Fruit fly (Drosophila melanogaster) whole organism, embryonic: ENCODE measurements around the gene CG34135.

Experiments
- C15 ChIP-seq: fragments of 200-800 bp; sonication (Bioruptor generic); IDR thresholded peaks from 3 replicates; pipeline ENCODE4 v1.3.6; 2022; ENCODE audit warnings: missing biosample characterization, missing genetic modification characterization
- CG10147 ChIP-seq: fragments of 200-800 bp; sonication (Bioruptor generic); optimal IDR thresholded peaks from 2 replicates; lab custom pipeline; 2019; ENCODE audit warnings: missing biosample characterization, mild to moderate bottlenecking, missing genetic modification characterization, moderate library complexity
- CG10267 ChIP-seq: fragments of 200-800 bp; sonication (Bioruptor generic); optimal IDR thresholded peaks from 2 replicates; lab custom pipeline; 2018; ENCODE audit warnings: missing biosample characterization, mild to moderate bottlenecking, missing genetic modification characterization, moderate library complexity
- CG10274 ChIP-seq: fragments of 200-800 bp; sonication (Bioruptor generic); optimal IDR thresholded peaks from 3 replicates; lab custom pipeline; 2017; ENCODE audit warnings: missing biosample characterization, mild to moderate bottlenecking, missing genetic modification characterization
- CG12659 ChIP-seq: fragments of 200-800 bp; sonication (Bioruptor generic); optimal IDR thresholded peaks from 3 replicates; lab custom pipeline; 2017; ENCODE audit warnings: mild to moderate bottlenecking, missing biosample characterization, missing genetic modification reagents, missing genetic modification characterization
- CG12769 ChIP-seq: fragments of 200-800 bp; sonication (Bioruptor generic); optimal IDR thresholded peaks from 2 replicates; lab custom pipeline; 2019; ENCODE audit warnings: missing biosample characterization, mild to moderate bottlenecking, missing genetic modification characterization, moderate library complexity
- CG14050 ChIP-seq: fragments of 200-800 bp; sonication (Bioruptor generic); IDR thresholded peaks from 3 replicates; pipeline ENCODE4 v1.3.6; 2022; ENCODE audit warnings: missing biosample characterization, missing genetic modification characterization
- CG1529 ChIP-seq: fragments of 200-800 bp; sonication (Bioruptor generic); optimal IDR thresholded peaks from 3 replicates; lab custom pipeline; 2018; ENCODE audit warnings: missing biosample characterization, missing genetic modification characterization
- CG31441 ChIP-seq: fragments of 200-800 bp; sonication (Bioruptor generic); IDR thresholded peaks from 2 replicates; pipeline ENCODE4 v1.3.6; 2022; ENCODE audit warnings: missing biosample characterization, missing genetic modification characterization
- CG32767 ChIP-seq: fragments of 200-800 bp; sonication (Bioruptor generic); IDR thresholded peaks from 2 replicates; pipeline ENCODE4 v1.3.6; 2022; ENCODE audit warnings: missing biosample characterization, missing genetic modification characterization
- CG33213 ChIP-seq: fragments of 200-800 bp; sonication (Bioruptor generic); optimal IDR thresholded peaks from 3 replicates; lab custom pipeline; 2016; ENCODE audit warnings: missing biosample characterization, missing genetic modification characterization
- CG3726 ChIP-seq: fragments of 200-800 bp; sonication (Bioruptor generic); IDR thresholded peaks from 3 replicates; pipeline ENCODE4, ENCODE4 v1.3.6; 2022; ENCODE audit warnings: missing biosample characterization, missing genetic modification characterization
- CG3995 ChIP-seq: fragments of 200-800 bp; sonication (Bioruptor generic); optimal IDR thresholded peaks from 3 replicates; lab custom pipeline; 2016; ENCODE audit warnings: missing biosample characterization, missing genetic modification characterization
- CG6689 ChIP-seq: fragments of 200-800 bp; sonication (Bioruptor generic); IDR thresholded peaks from 2 replicates; pipeline ENCODE4 v1.3.6; 2022; ENCODE audit warnings: missing biosample characterization, missing genetic modification characterization
- CG9797 ChIP-seq: fragments of 200-800 bp; sonication (Bioruptor generic); optimal IDR thresholded peaks from 3 replicates; lab custom pipeline; 2018; ENCODE audit warnings: missing biosample characterization, mild to moderate bottlenecking, missing genetic modification characterization
- Dp ChIP-seq: fragments of 200-800 bp; sonication (Bioruptor generic); optimal IDR thresholded peaks from 2 replicates; lab custom pipeline; 2018; ENCODE audit warnings: missing biosample characterization, mild to moderate bottlenecking, missing genetic modification characterization, moderate library complexity
- Drgx ChIP-seq: fragments of 200-800 bp; sonication (Bioruptor generic); IDR thresholded peaks from 2 replicates; pipeline ENCODE4 v1.3.6; 2022; ENCODE audit warnings: missing biosample characterization, missing genetic modification characterization
- HLH3B ChIP-seq: fragments of 200-800 bp; sonication (Bioruptor generic); IDR thresholded peaks from 2 replicates; pipeline ENCODE4 v1.3.6; 2022; ENCODE audit warnings: missing biosample characterization, missing genetic modification characterization
- HLH4C ChIP-seq: fragments of 200-800 bp; sonication (Bioruptor generic); IDR thresholded peaks from 3 replicates; pipeline ENCODE4 v1.3.6; 2022; ENCODE audit warnings: missing biosample characterization, missing genetic modification characterization; ENCODE audit not compliant: partially characterized antibody
- Hmr ChIP-seq: fragments of 200-800 bp; sonication (Bioruptor generic); optimal IDR thresholded peaks from 3 replicates; lab custom pipeline; 2017; ENCODE audit warnings: mild to moderate bottlenecking, missing biosample characterization, missing genetic modification reagents, missing genetic modification characterization
- Lpt ChIP-seq: fragments of >200 bp; optimal IDR thresholded peaks from 2 replicates; lab custom pipeline; 2018; ENCODE audit warnings: missing biosample characterization, missing genetic modification characterization
- Meics ChIP-seq: fragments of 200-800 bp; sonication (Bioruptor generic); optimal IDR thresholded peaks from 2 replicates; lab custom pipeline; 2017; ENCODE audit warnings: missing biosample characterization, mild to moderate bottlenecking, missing genetic modification characterization
- Scr ChIP-seq: fragments of 200-800 bp; sonication (Bioruptor generic); IDR thresholded peaks from 2 replicates; pipeline ENCODE4 v1.3.6; 2022; ENCODE audit warnings: missing biosample characterization, missing genetic modification characterization; ENCODE audit not compliant: partially characterized antibody
- Six4 ChIP-seq: fragments of 200-800 bp; sonication (Bioruptor generic); optimal IDR thresholded peaks from 2 replicates; lab custom pipeline; 2016; ENCODE audit warnings: missing biosample characterization, missing genetic modification characterization
- Sox100B ChIP-seq: fragments of 200-800 bp; sonication (Bioruptor generic); optimal IDR thresholded peaks from 3 replicates; lab custom pipeline; 2018; ENCODE audit warnings: missing biosample characterization, mild to moderate bottlenecking, missing genetic modification characterization
- YL-1 ChIP-seq: fragments of 200-800 bp; sonication (Bioruptor generic); optimal IDR thresholded peaks from 3 replicates; lab custom pipeline; 2017; ENCODE audit warnings: missing biosample characterization, mild to moderate bottlenecking, missing genetic modification characterization
- al ChIP-seq: fragments of 200-800 bp; sonication (Bioruptor generic); IDR thresholded peaks from 2 replicates; pipeline ENCODE4 v1.3.6; 2022; ENCODE audit warnings: missing biosample characterization, missing genetic modification characterization
- bab2 ChIP-seq: fragments of 200-800 bp; sonication (Bioruptor generic); optimal IDR thresholded peaks from 2 replicates; lab custom pipeline; 2016; ENCODE audit warnings: missing biosample characterization, missing genetic modification characterization
- danr ChIP-seq: fragments of 200-800 bp; sonication (Bioruptor generic); IDR thresholded peaks from 2 replicates; pipeline ENCODE4 v1.3.6; 2022; ENCODE audit warnings: missing biosample characterization, missing genetic modification characterization
- dati ChIP-seq: fragments of 200-800 bp; sonication (Bioruptor generic); IDR thresholded peaks from 2 replicates; pipeline ENCODE4 v1.3.6; 2022; ENCODE audit warnings: missing biosample characterization, missing genetic modification characterization
- en ChIP-seq: fragments of 200-800 bp; sonication (Bioruptor generic); optimal IDR thresholded peaks from 2 replicates; lab custom pipeline; 2016; ENCODE audit warnings: missing biosample characterization, missing genetic modification characterization
- fd3F ChIP-seq: fragments of 200-800 bp; sonication (Bioruptor generic); optimal IDR thresholded peaks from 2 replicates; lab custom pipeline; 2018; ENCODE audit warnings: missing biosample characterization, mild to moderate bottlenecking, missing genetic modification characterization, moderate library complexity
- gfzf ChIP-seq: fragments of 200-800 bp; sonication (Bioruptor generic); optimal IDR thresholded peaks from 2 replicates; lab custom pipeline; 2016; ENCODE audit warnings: missing biosample characterization, mild to moderate bottlenecking, missing genetic modification characterization, moderate library complexity
- grau ChIP-seq: fragments of 200-800 bp; optimal IDR thresholded peaks from 3 replicates; lab custom pipeline; 2019; ENCODE audit warnings: missing biosample characterization, mild to moderate bottlenecking, missing genetic modification characterization, moderate library complexity
- hbn ChIP-seq: fragments of 200-800 bp; sonication (Bioruptor generic); IDR thresholded peaks from 2 replicates; pipeline ENCODE4 v1.3.6; 2022; ENCODE audit warnings: missing biosample characterization, missing genetic modification characterization; ENCODE audit not compliant: partially characterized antibody
- hkb ChIP-seq, 2 experiments: fragments of 200-800 bp in 1 of 2; fragments of >200 bp in 1 of 2; sonication (Bioruptor generic) in 1 of 2; IDR thresholded peaks in 1 of 2; optimal IDR thresholded peaks in 1 of 2; 2 replicates each; pipeline versions ENCODE4 v1.3.6 to Lab custom; 2017 to 2022; ENCODE audit warnings: missing biosample characterization in 1 of 2, missing genetic modification characterization in 1 of 2
- hth ChIP-seq: fragments of >200 bp; optimal IDR thresholded peaks from 2 replicates; lab custom pipeline; 2017; ENCODE audit warnings: inconsistent platforms
- insv ChIP-seq, 2 experiments: fragments of 200-800 bp; sonication (Bioruptor generic); optimal IDR thresholded peaks; 3 replicates each; lab custom pipeline; 2016 to 2018; ENCODE audit warnings: missing biosample characterization in 2 of 2, missing genetic modification characterization in 2 of 2
- mam ChIP-seq: fragments of 200-800 bp; sonication (Bioruptor generic); optimal IDR thresholded peaks from 3 replicates; lab custom pipeline; 2016; ENCODE audit warnings: missing biosample characterization, missing genetic modification characterization
- peb ChIP-seq: fragments of 200-800 bp; sonication (Bioruptor generic); IDR thresholded peaks from 2 replicates; pipeline ENCODE4 v1.3.6; 2022; ENCODE audit warnings: missing biosample characterization, missing genetic modification characterization
- sens-2 ChIP-seq: fragments of 200-800 bp; sonication (Bioruptor generic); IDR thresholded peaks from 2 replicates; pipeline ENCODE4 v1.3.6; 2022; ENCODE audit warnings: missing biosample characterization, missing genetic modification characterization
- seq ChIP-seq: fragments of 200-800 bp; sonication (Bioruptor generic); IDR thresholded peaks from 2 replicates; pipeline ENCODE4 v1.3.6; 2022; ENCODE audit warnings: missing biosample characterization, missing genetic modification characterization
- slou ChIP-seq: fragments of 200-800 bp; sonication (Bioruptor generic); optimal IDR thresholded peaks from 3 replicates; lab custom pipeline; 2016; ENCODE audit warnings: missing biosample characterization, missing genetic modification characterization
- sob ChIP-seq: fragments of 200-800 bp; sonication (Bioruptor generic); IDR thresholded peaks from 2 replicates; pipeline ENCODE4 v1.3.6; 2022; ENCODE audit warnings: missing biosample characterization, missing genetic modification characterization
- tin ChIP-seq: fragments of 200-800 bp; sonication (Bioruptor generic); optimal IDR thresholded peaks from 3 replicates; lab custom pipeline; 2016; ENCODE audit warnings: missing biosample characterization, missing genetic modification characterization
- tll ChIP-seq, 2 experiments: fragments of 200-800 bp in 1 of 2; fragments of >200 bp in 1 of 2; sonication (Bioruptor generic) in 1 of 2; optimal IDR thresholded peaks; 2 replicates each; lab custom pipeline; 2017 to 2019; ENCODE audit warnings: missing biosample characterization in 2 of 2, missing genetic modification characterization in 2 of 2, mild to moderate bottlenecking in 1 of 2, moderate library complexity in 1 of 2
- trh ChIP-seq: fragments of 200-800 bp; sonication (Bioruptor generic); optimal IDR thresholded peaks from 2 replicates; lab custom pipeline; 2016; ENCODE audit warnings: missing biosample characterization, missing genetic modification characterization
- yki ChIP-seq: fragments of >200 bp; optimal IDR thresholded peaks from 3 replicates; lab custom pipeline; 2018
- z ChIP-seq: fragments of 200-800 bp; sonication (Bioruptor generic); IDR thresholded peaks from 3 replicates; pipeline ENCODE4 v1.3.6; 2022; ENCODE audit warnings: missing biosample characterization, missing genetic modification characterization
- zen ChIP-seq: fragments of 200-800 bp; sonication (Bioruptor generic); optimal IDR thresholded peaks from 3 replicates; lab custom pipeline; 2018; ENCODE audit warnings: missing biosample characterization, mild to moderate bottlenecking, missing genetic modification characterization, moderate library complexity

Gene CG34135

DNA sequence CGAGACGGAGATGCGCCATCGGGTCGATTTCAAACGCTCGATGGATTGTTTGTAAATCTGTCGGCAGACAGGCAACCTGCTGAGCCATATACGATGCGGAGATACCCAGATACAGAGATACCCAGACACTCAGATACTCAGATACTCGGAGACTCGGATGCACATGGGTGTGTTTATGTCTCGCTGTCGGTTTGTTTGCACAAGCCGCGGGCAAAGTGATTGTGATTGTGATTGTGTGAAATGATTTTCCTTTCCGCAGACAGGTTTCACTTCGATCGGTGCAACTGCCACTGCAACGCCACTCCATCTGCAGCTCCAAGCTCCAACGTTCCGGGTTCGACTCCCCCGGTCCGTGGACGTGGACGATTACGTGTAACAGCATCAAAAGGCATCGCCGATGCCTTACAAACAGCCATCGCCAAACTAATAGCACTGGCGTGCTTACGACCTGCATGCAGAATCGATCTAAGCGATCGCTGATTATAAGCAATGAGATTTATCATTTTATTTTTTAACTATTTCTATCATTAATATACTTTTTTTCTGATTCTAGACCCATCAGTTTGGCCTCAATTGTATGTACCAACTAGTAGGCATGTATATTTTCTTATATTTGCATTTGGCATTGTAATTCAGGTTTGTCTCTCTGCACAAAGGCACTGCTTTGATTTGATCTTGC is 20.9 kb upstream of the CG34135 start (continued):
- no peak for TF ChIP-seq Dp (GFP tag; lab: Kevin White, UChicago)
- TF ChIP-seq Meics = no peak
- peak; percentile 26 for TF ChIP-seq tin
- TF ChIP-seq HLH3B = peak; percentile 62; the same call in 1 of the 2 replicates
- TF ChIP-seq CG12659 (GFP tag; lab: Kevin White, UChicago) = no peak
- no peak for TF ChIP-seq CG33213
- TF ChIP-seq CG3726 (GFP tag; lab: Robert Waterston, UW) = 0 out of 3 replicates have a peak, but pooled peaks have one; percentile 59
- TF ChIP-seq dati (GFP tag; lab: Robert Waterston, UW) = 0 out of 2 replicates have a peak, but pooled peaks have one; percentile 21
- TF ChIP-seq Six4 = peak; percentile 31
- peak; percentile 91 for TF ChIP-seq Drgx (GFP tag; lab: Robert Waterston, UW)
- TF ChIP-seq yki (lab: Kevin White, UChicago) = no peak
- no peak for TF ChIP-seq hkb (optimal IDR thresholded peaks at IDR 0.05; lab: Kevin White, UChicago)
- TF ChIP-seq hkb (GFP tag; IDR thresholded peaks at IDR 0.05; lab: Robert Waterston, UW) = peak; percentile 79
- no peak for TF ChIP-seq sens-2 (GFP tag; lab: Robert Waterston, UW)
- peak; percentile 11; the same call in 1 of the 2 replicates for TF ChIP-seq CG32767 (GFP tag; lab: Robert Waterston, UW)
- TF ChIP-seq YL-1 (GFP tag; lab: Kevin White, UChicago) = no peak
- no peak for TF ChIP-seq gfzf (GFP tag; lab: Kevin White, UChicago)
- no peak for TF ChIP-seq bab2 (GFP tag; lab: Kevin White, UChicago)
- no peak for TF ChIP-seq en (GFP tag; lab: Kevin White, UChicago)
- TF ChIP-seq CG12769 (tag; lab: Kevin White, UChicago) = no peak
- no peak for TF ChIP-seq insv (GFP tag; optimal IDR thresholded peaks at IDR 0.05; lab: Kevin White, UChicago)
- TF ChIP-seq tll (GFP tag; optimal IDR thresholded peaks at IDR 0.05; lab: Kevin White, UChicago) = no peak
- TF ChIP-seq Sox100B (GFP tag; lab: Kevin White, UChicago) = peak; percentile 54
- peak; percentile 65 for TF ChIP-seq CG14050 (GFP tag; lab: Robert Waterston, UW)
- TF ChIP-seq C15 = no peak
- TF ChIP-seq fd3F (GFP tag; lab: Kevin White, UChicago) = no peak
- peak; percentile 75 for TF ChIP-seq CG6689
- no peak for TF ChIP-seq hbn (GFP tag; lab: Robert Waterston, UW)
- TF ChIP-seq al (GFP tag; lab: Robert Waterston, UW) = no peak
- TF ChIP-seq CG10147 (GFP tag; lab: Kevin White, UChicago) = peak; percentile 21
- TF ChIP-seq sob = peak; percentile 34; the same call in 1 of the 2 replicates
- peak; percentile 33 for TF ChIP-seq CG10267 (tag; lab: Kevin White, UChicago)
- peak; percentile 44 for TF ChIP-seq seq (GFP tag; lab: Robert Waterston, UW)
- no peak for TF ChIP-seq CG10274 (GFP tag; lab: Kevin White, UChicago)
- no peak for TF ChIP-seq HLH4C (GFP tag; lab: Robert Waterston, UW)
- peak; percentile 81 for TF ChIP-seq CG31441
- TF ChIP-seq mam (GFP tag; lab: Kevin White, UChicago) = no peak
- peak; percentile 42 for TF ChIP-seq grau
- TF ChIP-seq CG3995 (GFP tag; lab: Kevin White, UChicago) = no peak
- TF ChIP-seq slou = no peak
- TF ChIP-seq danr (GFP tag; lab: Robert Waterston, UW) = peak; percentile 78
- TF ChIP-seq z (GFP tag; lab: Robert Waterston, UW) = no peak
- TF ChIP-seq Scr (GFP tag; lab: Robert Waterston, UW) = no peak
- TF ChIP-seq trh (GFP tag; lab: Kevin White, UChicago) = no peak
- no peak for TF ChIP-seq Lpt (GFP tag; lab: Kevin White, UChicago)
- peak; percentile 47; the same call in 1 of the 2 replicates for TF ChIP-seq peb (GFP tag; lab: Robert Waterston, UW)
- TF ChIP-seq Hmr (GFP tag; lab: Kevin White, UChicago) = no peak
- no peak for TF ChIP-seq zen (tag; lab: Kevin White, UChicago)
- no peak for TF ChIP-seq CG1529 (GFP tag; lab: Kevin White, UChicago)
- TF ChIP-seq CG9797 (GFP tag; lab: Kevin White, UChicago) = no peak
- no peak for TF ChIP-seq hth (lab: Kevin White, UChicago)
